Worm (Caenorhabditis elegans): ENCODE results near the gene col-163.

The col-163 gene

DNA sequence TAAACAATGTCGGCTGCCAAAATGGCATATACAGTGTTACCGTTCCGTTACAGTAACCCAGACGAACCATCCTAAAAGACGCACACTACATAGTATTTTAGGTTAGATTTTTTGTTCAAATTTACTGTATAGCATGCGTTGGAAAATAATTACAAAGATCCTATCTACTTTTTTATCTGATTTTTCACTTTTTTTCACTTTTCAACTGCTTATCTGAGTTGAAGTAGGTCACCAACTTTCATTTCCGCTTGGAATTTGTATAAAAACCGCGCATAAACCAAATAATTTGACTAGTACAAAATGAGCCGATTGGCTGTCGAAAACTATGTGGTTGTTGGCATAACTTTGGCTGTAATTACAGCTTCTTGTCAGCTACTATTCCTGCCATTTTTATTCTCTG, at the start of gene col-163:
col-163 (plus strand) TSS at position 301 of the 400 bp plus-strand sequence.
- TF ChIP-seq mec-3 (tag; optimal IDR thresholded peaks at IDR 0.05; ENCODE audit: borderline replicate concordance) = no peak
- TF ChIP-seq pros-1 (tag; optimal IDR thresholded peaks at IDR 0.05) = no peak
- no peak for TF ChIP-seq npax-4 (tag; optimal IDR thresholded peaks at IDR 0.05)
- no peak for TF ChIP-seq ttx-3 (tag; optimal IDR thresholded peaks at IDR 0.05)
- TF ChIP-seq nhr-232 (tag; optimal IDR thresholded peaks at IDR 0.05) = no peak

DNA sequence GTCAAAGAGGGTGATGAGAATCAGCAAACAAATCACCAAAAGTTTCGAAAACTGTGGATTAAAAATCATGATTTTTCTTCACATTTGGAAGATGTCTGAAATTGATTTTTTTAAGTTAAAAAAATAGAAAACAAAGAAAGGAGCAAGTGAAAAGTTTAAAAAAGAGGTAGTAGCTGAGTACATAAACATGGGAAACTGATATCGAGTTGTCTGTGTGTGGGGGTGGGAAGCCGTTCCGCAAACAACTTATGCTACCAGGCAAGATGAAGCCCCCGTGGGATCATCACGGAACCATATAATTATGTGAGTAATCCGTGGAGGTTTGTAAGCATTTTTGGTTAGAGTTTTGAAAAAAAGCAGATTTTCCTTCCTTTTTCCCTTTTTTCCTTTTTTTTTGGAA, 48.8 kb upstream of the col-163 start, which contains the start of gene Y38H6C.20:
Y38H6C.20 (minus strand) TSS at position 101 of the 400 bp plus-strand sequence.
- TF ChIP-seq che-1 (tag; optimal IDR thresholded peaks at IDR 0.05) (no peak), zip-5 (tag; optimal IDR thresholded peaks at IDR 0.05) (no peak), madf-2 (tag; optimal IDR thresholded peaks at IDR 0.05) (no peak), hlh-15 (tag; optimal IDR thresholded peaks at IDR 0.05) (no peak), pag-3 (tag; optimal IDR thresholded peaks at IDR 0.05; ENCODE audit: borderline replicate concordance) (no peak), ets-4 (tag; optimal IDR thresholded peaks at IDR 0.05) (no peak), ztf-16 (tag; optimal IDR thresholded peaks at IDR 0.05) (no peak), syd-9 (tag; optimal IDR thresholded peaks at IDR 0.05) (no peak), mec-3 (tag; optimal IDR thresholded peaks at IDR 0.05; ENCODE audit: borderline replicate concordance) (no peak), ahr-1 (tag; optimal IDR thresholded peaks at IDR 0.05) (no peak), ceh-2 (tag; optimal IDR thresholded peaks at IDR 0.05) (no peak), dmd-4 (tag; optimal IDR thresholded peaks at IDR 0.05; ENCODE audit: borderline replicate concordance) (no peak), pat-9 (tag; optimal IDR thresholded peaks at IDR 0.05) (no peak), pros-1 (tag; optimal IDR thresholded peaks at IDR 0.05) (no peak)

DNA sequence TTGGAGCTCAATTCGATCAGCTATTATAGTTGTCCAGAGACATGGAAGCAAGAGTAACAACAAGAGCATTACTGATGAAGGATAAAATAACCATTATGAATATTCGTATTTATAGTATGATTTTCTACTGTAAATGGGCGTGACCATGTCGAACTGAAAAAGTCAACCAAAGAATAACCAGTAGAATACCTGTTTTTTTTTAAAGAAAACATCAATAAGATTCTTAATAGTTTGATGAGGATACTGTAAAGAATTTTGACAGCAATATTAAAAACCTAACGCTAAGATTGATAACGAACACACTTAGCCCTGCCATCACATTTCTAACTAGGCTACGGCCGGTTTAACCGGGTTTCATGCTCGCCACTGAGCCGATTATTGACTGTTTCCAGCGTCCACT, 46.9 kb upstream of the col-163 start, which contains the start of gene vmo-1:
vmo-1 (minus strand) TSS at position 101 of the 400 bp plus-strand sequence.
- TF ChIP-seq tbx-7 (tag; optimal IDR thresholded peaks at IDR 0.05) = no peak
- TF ChIP-seq pros-1 (tag; optimal IDR thresholded peaks at IDR 0.05) = no peak
- TF ChIP-seq ceh-48 (tag; optimal IDR thresholded peaks at IDR 0.05) = no peak
- TF ChIP-seq tbx-2 (tag; optimal IDR thresholded peaks at IDR 0.05) = no peak
- no peak for TF ChIP-seq odd-2 (tag; optimal IDR thresholded peaks at IDR 0.05)
- no peak for TF ChIP-seq hlh-15 (tag; optimal IDR thresholded peaks at IDR 0.05)
- TF ChIP-seq nfya-1 (tag; optimal IDR thresholded peaks at IDR 0.05) = no peak
- no peak for TF ChIP-seq pqm-1 (tag; optimal IDR thresholded peaks at IDR 0.05)
- no peak for TF ChIP-seq ceh-6 (GFP tag; optimal IDR thresholded peaks at IDR 0.05)
- TF ChIP-seq pat-9 (tag; optimal IDR thresholded peaks at IDR 0.05) = no peak
- TF ChIP-seq Y22D7AL.16 (tag; optimal IDR thresholded peaks at IDR 0.05) = no peak
- no peak for TF ChIP-seq pax-1 (tag; optimal IDR thresholded peaks at IDR 0.05)
- no peak for TF ChIP-seq fax-1 (tag; optimal IDR thresholded peaks at IDR 0.05)
- no peak for TF ChIP-seq C38D4.7 (GFP tag; optimal IDR thresholded peaks at IDR 0.05)
- TF ChIP-seq unc-42 (tag; optimal IDR thresholded peaks at IDR 0.05) = no peak
- no peak for TF ChIP-seq rnt-1 (tag; optimal IDR thresholded peaks at IDR 0.05)
- no peak for TF ChIP-seq ama-1 (optimal IDR thresholded peaks at IDR 0.05)
- no peak for TF ChIP-seq lin-11 (tag; optimal IDR thresholded peaks at IDR 0.05)

DNA sequence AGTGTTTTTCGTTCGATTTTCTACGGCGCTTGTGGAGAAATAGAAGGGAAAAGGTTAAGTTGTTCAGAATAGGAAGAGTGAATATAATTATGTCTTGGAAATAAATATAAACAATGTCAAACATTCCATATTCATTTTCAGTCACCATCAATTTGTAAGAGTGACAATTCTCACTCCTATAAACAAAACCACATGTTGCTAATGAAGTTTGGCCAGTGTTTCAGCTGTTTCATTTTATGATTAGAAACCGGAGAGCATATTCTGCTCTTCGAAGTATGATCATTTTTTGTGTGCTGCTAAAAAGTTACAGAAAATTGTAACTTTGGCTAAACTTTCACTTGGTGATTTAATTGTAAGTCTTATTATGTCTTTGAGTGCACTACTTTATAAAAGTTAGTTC, 44.8 kb upstream of the col-163 start, which contains the start of gene Y38H6C.21:
Y38H6C.21 (minus strand) TSS at position 148 of the 400 bp plus-strand sequence.
- no peak for TF ChIP-seq dve-1 (tag; optimal IDR thresholded peaks at IDR 0.05)
- TF ChIP-seq K02D7.2 (tag; optimal IDR thresholded peaks at IDR 0.05) = no peak
- TF ChIP-seq ref-2 (tag; optimal IDR thresholded peaks at IDR 0.05) = no peak
- no peak for TF ChIP-seq ceh-30 (tag; optimal IDR thresholded peaks at IDR 0.05)
- no peak for TF ChIP-seq unc-3 (GFP tag; conservative IDR thresholded peaks at IDR 0.05)
- no peak for TF ChIP-seq unc-3 (tag; optimal IDR thresholded peaks at IDR 0.05)
- no peak for TF ChIP-seq elt-2 (tag; optimal IDR thresholded peaks at IDR 0.05)
- TF ChIP-seq fkh-6 (tag; optimal IDR thresholded peaks at IDR 0.05) = no peak
- TF ChIP-seq fkh-10 (GFP tag; optimal IDR thresholded peaks at IDR 0.05) = no peak
- TF ChIP-seq zip-5 (tag; optimal IDR thresholded peaks at IDR 0.05) = no peak
- no peak for TF ChIP-seq pros-1 (tag; optimal IDR thresholded peaks at IDR 0.05)
- no peak for TF ChIP-seq F13H6.1 (tag; optimal IDR thresholded peaks at IDR 0.05)
- no peak for TF ChIP-seq eyg-1 (tag; optimal IDR thresholded peaks at IDR 0.05)
- TF ChIP-seq ceh-6 (GFP tag; optimal IDR thresholded peaks at IDR 0.05) = no peak
- TF ChIP-seq mec-3 (tag; optimal IDR thresholded peaks at IDR 0.05; ENCODE audit: borderline replicate concordance) = no peak
- TF ChIP-seq ttx-3 (tag; optimal IDR thresholded peaks at IDR 0.05) = no peak
- no peak for TF ChIP-seq ceh-31 (tag; optimal IDR thresholded peaks at IDR 0.05)
